Fruit fly (Drosophila melanogaster): ENCODE results near the gene rump.

rump gene

dm6 chr3R:9551013-9551658, 41.0 kb upstream of the rump start (continued):
- no peak for TF ChIP-seq dmrt11E (tag; optimal IDR thresholded peaks at IDR 0.05)
- no peak for TF ChIP-seq CG3065 (GFP tag; optimal IDR thresholded peaks at IDR 0.05)
- TF ChIP-seq CG7556 (GFP tag; optimal IDR thresholded peaks at IDR 0.05) = peak; percentile 31
- no peak for TF ChIP-seq CG12391 (tag; optimal IDR thresholded peaks at IDR 0.05)
- no peak for TF ChIP-seq CG14710 (tag; optimal IDR thresholded peaks at IDR 0.05)
- TF ChIP-seq CG11723 (GFP tag; optimal IDR thresholded peaks at IDR 0.05) = peak; percentile 32
- TF ChIP-seq chinmo (GFP tag; IDR thresholded peaks at IDR 0.05; ENCODE audit: partially characterized antibody) = no peak
- TF ChIP-seq CG17912 (GFP tag; optimal IDR thresholded peaks at IDR 0.05) = peak; percentile 87
- no peak for TF ChIP-seq CG6175 (GFP tag; IDR thresholded peaks at IDR 0.05)
- no peak for TF ChIP-seq CG15073 (GFP tag; optimal IDR thresholded peaks at IDR 0.05)
- TF ChIP-seq gce (GFP tag; IDR thresholded peaks at IDR 0.05) = no peak
- peak; percentile 82 for TF ChIP-seq CG18599 (GFP tag; optimal IDR thresholded peaks at IDR 0.05)
- TF ChIP-seq NFAT (GFP tag; IDR thresholded peaks at IDR 0.05) = no peak
- peak; percentile 41 for TF ChIP-seq CG17359 (tag; optimal IDR thresholded peaks at IDR 0.05)
- no peak for TF ChIP-seq CG4424 (GFP tag; optimal IDR thresholded peaks at IDR 0.05)
- no peak for TF ChIP-seq gsb (GFP tag; IDR thresholded peaks at IDR 0.05)
- no peak for TF ChIP-seq psq (GFP tag; optimal IDR thresholded peaks at IDR 0.05)
- TF ChIP-seq CG10979 (tag; optimal IDR thresholded peaks at IDR 0.05) = no peak
- TF ChIP-seq jigr1 (GFP tag; IDR thresholded peaks at IDR 0.05) = no peak
- TF ChIP-seq H15 (GFP tag; IDR thresholded peaks at IDR 0.05) = no peak
- TF ChIP-seq CG3847 (GFP tag; IDR thresholded peaks at IDR 0.05) = no peak
- TF ChIP-seq CG33557 (GFP tag; optimal IDR thresholded peaks at IDR 0.05) = no peak
- peak; percentile 48 for TF ChIP-seq CG1603 (tag; optimal IDR thresholded peaks at IDR 0.05)
- no peak for TF ChIP-seq ap (GFP tag; IDR thresholded peaks at IDR 0.05)
- TF ChIP-seq B-H2 (GFP tag; optimal IDR thresholded peaks at IDR 0.05) = peak; percentile 50
- TF ChIP-seq CG42726 (GFP tag; IDR thresholded peaks at IDR 0.05; ENCODE audit: partially characterized antibody) = no peak
- TF ChIP-seq Bdp1 (GFP tag; optimal IDR thresholded peaks at IDR 0.05) = peak; percentile 27
- no peak for TF ChIP-seq sim (GFP tag; IDR thresholded peaks at IDR 0.05)
- TF ChIP-seq Hr39 (optimal IDR thresholded peaks at IDR 0.05) = no peak
- no peak for TF ChIP-seq Tbp (GFP tag; optimal IDR thresholded peaks at IDR 0.05)
- peak in 1 of 2 experiments; percentile 12 for TF ChIP-seq insv (GFP tag; optimal IDR thresholded peaks at IDR 0.05)
- peak; percentile 5 to 12 for TF ChIP-seq dpn (GFP tag; optimal IDR thresholded peaks at IDR 0.05)
- TF ChIP-seq CG8089 (GFP tag; optimal IDR thresholded peaks at IDR 0.05) = peak; percentile 32
- no peak for TF ChIP-seq CG10462 (GFP tag; optimal IDR thresholded peaks at IDR 0.05)
- peak; percentile 32 for TF ChIP-seq disco-r (GFP tag; optimal IDR thresholded peaks at IDR 0.05)
- TF ChIP-seq cas (GFP tag; IDR thresholded peaks at IDR 0.05) = no peak
- TF ChIP-seq CG7928 (GFP tag; optimal IDR thresholded peaks at IDR 0.05) = peak; percentile 60
- no peak for TF ChIP-seq CG11696 (GFP tag; IDR thresholded peaks at IDR 0.05)
- peak; percentile 84 for TF ChIP-seq CG12071 (GFP tag; optimal IDR thresholded peaks at IDR 0.05)
- no peak for TF ChIP-seq Nf-YB (GFP tag; optimal IDR thresholded peaks at IDR 0.05)
- TF ChIP-seq CG2678 (tag; optimal IDR thresholded peaks at IDR 0.05) = peak; percentile 58
- TF ChIP-seq repo (GFP tag; optimal IDR thresholded peaks at IDR 0.05) = peak; percentile 9
- peak; percentile 68 for TF ChIP-seq odd (GFP tag; optimal IDR thresholded peaks at IDR 0.05)
- TF ChIP-seq Camta (GFP tag; optimal IDR thresholded peaks at IDR 0.05) = peak; percentile 46
- no peak for TF ChIP-seq CG8359 (GFP tag; optimal IDR thresholded peaks at IDR 0.05; ENCODE audit: borderline replicate concordance)
- TF ChIP-seq run (tag; optimal IDR thresholded peaks at IDR 0.05) = peak; percentile 49
- TF ChIP-seq chm (GFP tag; IDR thresholded peaks at IDR 0.05) = no peak
- no peak for TF ChIP-seq Xrp1 (GFP tag; IDR thresholded peaks at IDR 0.05)
- TF ChIP-seq CG4730 (GFP tag; IDR thresholded peaks at IDR 0.05) = no peak
- TF ChIP-seq CG4282 (GFP tag; optimal IDR thresholded peaks at IDR 0.05) = peak; percentile 18
- TF ChIP-seq CG10959 (GFP tag; IDR thresholded peaks at IDR 0.05) = no peak
